Fruit fly (Drosophila melanogaster) whole organism, embryonic: ENCODE results near the gene CG33307.

Experiments
- Abd-B ChIP-seq: fragments of 200-800 bp; sonication (Bioruptor generic); optimal IDR thresholded peaks from 2 replicates; lab custom pipeline; 2018; ENCODE audit warnings: missing biosample characterization, mild to moderate bottlenecking, missing genetic modification characterization, moderate library complexity
- Atf6 ChIP-seq: fragments of 200-800 bp; sonication (Bioruptor generic); IDR thresholded peaks from 2 replicates; pipeline ENCODE4 v1.3.6; 2022; ENCODE audit warnings: missing biosample characterization, missing genetic modification characterization
- CG10321 ChIP-seq: fragments of 200-800 bp; sonication (Bioruptor generic); IDR thresholded peaks from 2 replicates; pipeline ENCODE4 v1.3.6; 2022; ENCODE audit warnings: missing biosample characterization, missing genetic modification characterization
- CG10366 ChIP-seq: fragments of 200-800 bp; sonication (Bioruptor generic); IDR thresholded peaks from 2 replicates; pipeline ENCODE4 v1.3.6; 2022; ENCODE audit warnings: missing biosample characterization, missing genetic modification characterization
- CG10543 ChIP-seq: fragments of 200-800 bp; sonication (Bioruptor generic); optimal IDR thresholded peaks from 3 replicates; lab custom pipeline; 2017; ENCODE audit warnings: missing biosample characterization, mild to moderate bottlenecking, missing genetic modification characterization, moderate library complexity
- CG12659 ChIP-seq: fragments of 200-800 bp; sonication (Bioruptor generic); optimal IDR thresholded peaks from 3 replicates; lab custom pipeline; 2017; ENCODE audit warnings: mild to moderate bottlenecking, missing biosample characterization, missing genetic modification reagents, missing genetic modification characterization
- CG13296 ChIP-seq: fragments of 200-800 bp; sonication (Bioruptor generic); optimal IDR thresholded peaks from 3 replicates; lab custom pipeline; 2018; ENCODE audit warnings: missing biosample characterization, mild to moderate bottlenecking, missing genetic modification characterization
- CG13775 ChIP-seq: fragments of 200-800 bp; sonication (Bioruptor generic); optimal IDR thresholded peaks from 3 replicates; lab custom pipeline; 2017; ENCODE audit warnings: missing biosample characterization, mild to moderate bottlenecking, missing genetic modification characterization
- CG14441 ChIP-seq: fragments of 200-800 bp; sonication (Bioruptor generic); IDR thresholded peaks from 2 replicates; pipeline ENCODE4 v1.3.6; 2022; ENCODE audit warnings: missing biosample characterization, missing genetic modification characterization
- CG1832 ChIP-seq: fragments of 200-800 bp; sonication (Bioruptor generic); optimal IDR thresholded peaks from 2 replicates; lab custom pipeline; 2017; ENCODE audit warnings: missing biosample characterization, mild to moderate bottlenecking, missing genetic modification characterization, inconsistent platforms
- CG2120 ChIP-seq: fragments of 200-800 bp; sonication (Bioruptor generic); optimal IDR thresholded peaks from 3 replicates; lab custom pipeline; 2016; ENCODE audit warnings: missing biosample characterization, missing genetic modification characterization
- CG3065 ChIP-seq: fragments of 200-800 bp; sonication (Bioruptor generic); optimal IDR thresholded peaks from 2 replicates; lab custom pipeline; 2016; ENCODE audit warnings: missing biosample characterization, missing genetic modification characterization
- CG31365 ChIP-seq: fragments of 200-800 bp; sonication (Bioruptor generic); optimal IDR thresholded peaks from 2 replicates; lab custom pipeline; 2018; ENCODE audit warnings: missing biosample characterization, mild to moderate bottlenecking, missing genetic modification characterization
- CG33213 ChIP-seq: fragments of 200-800 bp; sonication (Bioruptor generic); optimal IDR thresholded peaks from 3 replicates; lab custom pipeline; 2016; ENCODE audit warnings: missing biosample characterization, missing genetic modification characterization
- CG4730 ChIP-seq: fragments of 200-800 bp; sonication (Bioruptor generic); IDR thresholded peaks from 2 replicates; pipeline ENCODE4 v1.3.6; 2022; ENCODE audit warnings: missing biosample characterization, missing genetic modification characterization
- CG6791 ChIP-seq: fragments of 200-800 bp; sonication (Bioruptor generic); IDR thresholded peaks from 3 replicates; pipeline ENCODE4 v1.3.6; 2022; ENCODE audit warnings: missing biosample characterization, missing genetic modification characterization; ENCODE audit not compliant: partially characterized antibody
- CG7987 ChIP-seq: fragments of 200-800 bp; sonication (Bioruptor generic); optimal IDR thresholded peaks from 2 replicates; lab custom pipeline; 2018; ENCODE audit warnings: missing biosample characterization, mild to moderate bottlenecking, missing genetic modification characterization, moderate library complexity
- CG9215 ChIP-seq: fragments of 200-800 bp; sonication (Bioruptor generic); IDR thresholded peaks from 2 replicates; pipeline ENCODE4 v1.3.6; 2022; ENCODE audit warnings: missing biosample characterization, missing genetic modification characterization
- CG9817 ChIP-seq: fragments of 200-800 bp; sonication (Bioruptor generic); optimal IDR thresholded peaks from 2 replicates; lab custom pipeline; 2018; ENCODE audit warnings: missing biosample characterization, mild to moderate bottlenecking, missing genetic modification characterization, moderate library complexity
- CkIIα-i1 ChIP-seq: fragments of 200-800 bp; sonication (Bioruptor generic); IDR thresholded peaks from 2 replicates; pipeline ENCODE4 v1.3.6; 2022; ENCODE audit warnings: missing biosample characterization, missing genetic modification characterization
- D ChIP-seq, 2 experiments: fragments of 200-800 bp in 1 of 2; fragments of >200 bp in 1 of 2; sonication (Bioruptor generic) in 1 of 2; optimal IDR thresholded peaks; 2 replicates in 1 of 2; 3 replicates in 1 of 2; lab custom pipeline; 2017; ENCODE audit warnings: mild to moderate bottlenecking in 1 of 2, missing biosample characterization in 1 of 2, missing genetic modification characterization in 1 of 2, missing genetic modification reagents in 1 of 2
- D19A ChIP-seq: fragments of 200-800 bp; optimal IDR thresholded peaks from 3 replicates; lab custom pipeline; 2019; ENCODE audit warnings: missing biosample characterization, mild to moderate bottlenecking, missing genetic modification characterization, moderate library complexity
- Dip3 ChIP-seq: fragments of 200-800 bp; sonication (Bioruptor generic); optimal IDR thresholded peaks from 3 replicates; lab custom pipeline; 2016; ENCODE audit warnings: missing biosample characterization, missing genetic modification characterization
- Dref ChIP-seq: fragments of 200-800 bp; sonication (Bioruptor generic); IDR thresholded peaks from 2 replicates; pipeline ENCODE4 v1.3.6; 2022; ENCODE audit warnings: missing biosample characterization, missing genetic modification characterization
- Elba2 ChIP-seq: fragments of 200-800 bp; sonication (Bioruptor generic); optimal IDR thresholded peaks from 3 replicates; lab custom pipeline; 2016; ENCODE audit warnings: missing biosample characterization, missing genetic modification characterization
- Fer2 ChIP-seq: fragments of 200-800 bp; sonication (Bioruptor generic); optimal IDR thresholded peaks from 2 replicates; lab custom pipeline; 2018; ENCODE audit warnings: missing biosample characterization, mild to moderate bottlenecking, missing genetic modification characterization, moderate library complexity
- HLHmδ ChIP-seq: fragments of 200-800 bp; sonication (Bioruptor generic); optimal IDR thresholded peaks from 2 replicates; lab custom pipeline; 2018; ENCODE audit warnings: missing biosample characterization, mild to moderate bottlenecking, missing genetic modification characterization, moderate library complexity
- Hey ChIP-seq: fragments of 200-800 bp; sonication (Bioruptor generic); optimal IDR thresholded peaks from 3 replicates; lab custom pipeline; 2018; ENCODE audit warnings: missing biosample characterization, mild to moderate bottlenecking, missing genetic modification characterization
- MTF-1 ChIP-seq: fragments of 200-800 bp; sonication (Bioruptor generic); optimal IDR thresholded peaks from 2 replicates; lab custom pipeline; 2018; ENCODE audit warnings: missing biosample characterization, mild to moderate bottlenecking, missing genetic modification characterization, borderline replicate concordance
- Med ChIP-seq: fragments of 200-800 bp; sonication (Bioruptor generic); peaks from one replicate; lab custom pipeline; 2016; ENCODE audit warnings: missing biosample characterization, missing genetic modification characterization, mild to moderate bottlenecking, inconsistent platforms, moderate library complexity
- Oaz ChIP-seq: fragments of 200-800 bp; sonication (Bioruptor generic); IDR thresholded peaks from 2 replicates; pipeline ENCODE4 v1.3.6; 2022; ENCODE audit warnings: missing biosample characterization, missing genetic modification characterization
- Rx ChIP-seq: fragments of 200-800 bp; sonication (Bioruptor generic); IDR thresholded peaks from 2 replicates; pipeline ENCODE4 v1.3.6; 2022; ENCODE audit warnings: missing biosample characterization, missing genetic modification characterization
- amos ChIP-seq: fragments of 200-800 bp; sonication (Bioruptor generic); IDR thresholded peaks from 2 replicates; pipeline ENCODE4 v1.3.6; 2022; ENCODE audit warnings: missing biosample characterization, missing genetic modification characterization; ENCODE audit not compliant: partially characterized antibody
- ase ChIP-seq: fragments of 200-800 bp; sonication (Bioruptor generic); IDR thresholded peaks from 3 replicates; pipeline ENCODE4 v1.3.6; 2022; ENCODE audit warnings: missing biosample characterization, missing genetic modification characterization
- az2 ChIP-seq: fragments of 200-800 bp; sonication (Bioruptor generic); optimal IDR thresholded peaks from 3 replicates; lab custom pipeline; 2016; ENCODE audit warnings: missing biosample characterization, missing genetic modification characterization
- bcd ChIP-seq: fragments of 200-800 bp; sonication (Bioruptor generic); optimal IDR thresholded peaks from 2 replicates; lab custom pipeline; 2017; ENCODE audit warnings: missing biosample characterization, mild to moderate bottlenecking, missing genetic modification characterization
- fu2 ChIP-seq: fragments of 200-800 bp; sonication (Bioruptor generic); optimal IDR thresholded peaks from 2 replicates; lab custom pipeline; 2016; ENCODE audit warnings: missing biosample characterization, missing genetic modification characterization
- gcm2 ChIP-seq: fragments of 200-800 bp; sonication (Bioruptor generic); optimal IDR thresholded peaks from 2 replicates; lab custom pipeline; 2016; ENCODE audit warnings: missing biosample characterization, missing genetic modification characterization
- gt ChIP-seq: fragments of 200-800 bp; sonication (Bioruptor generic); IDR thresholded peaks from 2 replicates; pipeline ENCODE4 v1.3.6; 2022; ENCODE audit warnings: missing biosample characterization, missing genetic modification characterization
- her ChIP-seq: fragments of 200-800 bp; sonication (Bioruptor generic); optimal IDR thresholded peaks from 2 replicates; lab custom pipeline; 2016; ENCODE audit warnings: missing biosample characterization, missing genetic modification characterization
- mld ChIP-seq: fragments of 200-800 bp; sonication (Bioruptor generic); IDR thresholded peaks from 3 replicates; pipeline ENCODE4 v1.3.6; 2022; ENCODE audit warnings: missing biosample characterization, missing genetic modification characterization; ENCODE audit not compliant: partially characterized antibody
- pan ChIP-seq, 4 experiments: fragments of >200 bp in 3 of 4; fragments of 200-800 bp in 1 of 4; sonication (Bioruptor generic) in 1 of 4; optimal IDR thresholded peaks in 3 of 4; IDR thresholded peaks in 1 of 4; 2 replicates each; pipeline versions ENCODE4 v1.3.6 to Lab custom; 2017 to 2022; ENCODE audit warnings: missing biosample characterization in 2 of 4, missing genetic modification characterization in 2 of 4, mixed read lengths in 1 of 4
- pfk ChIP-seq: fragments of 200-800 bp; sonication (Bioruptor generic); optimal IDR thresholded peaks from 2 replicates; lab custom pipeline; 2018; ENCODE audit warnings: missing biosample characterization, mild to moderate bottlenecking, missing genetic modification characterization, moderate library complexity
- phol ChIP-seq: fragments of 200-800 bp; sonication (Bioruptor generic); optimal IDR thresholded peaks from 3 replicates; lab custom pipeline; 2018; ENCODE audit warnings: missing biosample characterization, mild to moderate bottlenecking, missing genetic modification characterization, moderate library complexity
- scrt ChIP-seq: fragments of 200-800 bp; sonication (Bioruptor generic); optimal IDR thresholded peaks from 2 replicates; lab custom pipeline; 2018; ENCODE audit warnings: missing biosample characterization, mild to moderate bottlenecking, missing genetic modification characterization, moderate library complexity
- sens ChIP-seq: fragments of 200-800 bp; sonication (Bioruptor generic); peaks from one replicate; lab custom pipeline; 2016; ENCODE audit warnings: missing biosample characterization, missing genetic modification characterization
- seq ChIP-seq: fragments of 200-800 bp; sonication (Bioruptor generic); IDR thresholded peaks from 2 replicates; pipeline ENCODE4 v1.3.6; 2022; ENCODE audit warnings: missing biosample characterization, missing genetic modification characterization
- sna ChIP-seq: fragments of 200-800 bp; sonication (Bioruptor generic); IDR thresholded peaks from 2 replicates; pipeline ENCODE4 v1.3.6; 2022; ENCODE audit warnings: missing biosample characterization, missing genetic modification characterization; ENCODE audit not compliant: partially characterized antibody
- sob ChIP-seq: fragments of 200-800 bp; sonication (Bioruptor generic); IDR thresholded peaks from 2 replicates; pipeline ENCODE4 v1.3.6; 2022; ENCODE audit warnings: missing biosample characterization, missing genetic modification characterization
- usp ChIP-seq: fragments of >200 bp; optimal IDR thresholded peaks from 2 replicates; lab custom pipeline; 2017; ENCODE audit warnings: missing biosample characterization, missing genetic modification characterization

Gene CG33307

dm6 chr2L:13839744-13840151 lies 1.6 kb downstream of the CG33307 start (continued):
- peak; percentile 83 for TF ChIP-seq bcd (GFP tag; lab: Kevin White, UChicago)
- TF ChIP-seq Hey (tag; lab: Kevin White, UChicago) = no peak
- peak; percentile 15 for TF ChIP-seq Fer2 (tag; lab: Kevin White, UChicago)
- no peak for TF ChIP-seq pan (optimal IDR thresholded peaks at IDR 0.05; lab: Kevin White, UChicago)
- peak in 1 of 2 experiments; percentile 77 for TF ChIP-seq pan (GFP tag; optimal IDR thresholded peaks at IDR 0.05 in 1 of 2, IDR thresholded peaks at IDR 0.05 in 1 of 2)
- peak; percentile 97 for TF ChIP-seq sens (GFP tag; lab: Kevin White, UChicago)
- no peak for TF ChIP-seq HLHmδ
- no peak for TF ChIP-seq gt (GFP tag; lab: Robert Waterston, UW)
- no peak for TF ChIP-seq CG10543 (GFP tag; lab: Kevin White, UChicago)
- peak; percentile 74 for TF ChIP-seq CG2120 (GFP tag; lab: Kevin White, UChicago)
- TF ChIP-seq CG6791 = no peak
- no peak for TF ChIP-seq MTF-1 (GFP tag; lab: Kevin White, UChicago)
- peak; percentile 67 for TF ChIP-seq CG33213 (GFP tag; lab: Kevin White, UChicago)
- peak; percentile 87 for TF ChIP-seq az2 (GFP tag; lab: Kevin White, UChicago)
- TF ChIP-seq Atf6 (GFP tag; lab: Robert Waterston, UW) = peak; percentile 83
- no peak; the same call in 1 of the 2 replicates for TF ChIP-seq CG9215 (GFP tag; lab: Robert Waterston, UW)
- peak; percentile 65; the same call in 1 of the 2 replicates for TF ChIP-seq Oaz (GFP tag; lab: Robert Waterston, UW)
- TF ChIP-seq ase (GFP tag; lab: Robert Waterston, UW) = peak; percentile 53; the same call in 1 of the 3 replicates
- no peak for TF ChIP-seq pfk
- peak; percentile 82 for TF ChIP-seq CG13775
- TF ChIP-seq phol (tag; lab: Kevin White, UChicago) = peak; percentile 88
- no peak for TF ChIP-seq mld (GFP tag; lab: Robert Waterston, UW)
- peak; percentile 53 for TF ChIP-seq her (GFP tag; lab: Kevin White, UChicago)
- TF ChIP-seq sob (GFP tag; lab: Robert Waterston, UW) = peak; percentile 68
- TF ChIP-seq Dref (GFP tag; lab: Robert Waterston, UW) = no peak
- no peak for TF ChIP-seq D (optimal IDR thresholded peaks at IDR 0.05; lab: Kevin White, UChicago)
- TF ChIP-seq D (GFP tag; optimal IDR thresholded peaks at IDR 0.05; lab: Kevin White, UChicago) = peak; percentile 69
- peak; percentile 50 for TF ChIP-seq CG3065 (GFP tag; lab: Kevin White, UChicago)
- no peak for TF ChIP-seq amos (GFP tag; lab: Robert Waterston, UW)
- TF ChIP-seq gcm2 (GFP tag; lab: Kevin White, UChicago) = peak; percentile 40
- TF ChIP-seq usp (GFP tag; lab: Kevin White, UChicago) = no peak
- peak; percentile 68 for TF ChIP-seq Dip3 (GFP tag; lab: Kevin White, UChicago)
- no peak for TF ChIP-seq CG31365 (tag; lab: Kevin White, UChicago)
- TF ChIP-seq Rx = 0 out of 2 replicates have a peak, but pooled peaks have one; percentile 42
- TF ChIP-seq CG9817 = peak; percentile 69
- peak; percentile 88 for TF ChIP-seq CG12659 (GFP tag; lab: Kevin White, UChicago)
- TF ChIP-seq CG13296 (GFP tag; lab: Kevin White, UChicago) = peak; percentile 23
- no peak for TF ChIP-seq sna (GFP tag; lab: Robert Waterston, UW)
- no peak for TF ChIP-seq CkIIα-i1 (GFP tag; lab: Robert Waterston, UW)
- peak; percentile 84 for TF ChIP-seq CG10366
- no peak for TF ChIP-seq CG1832 (GFP tag; lab: Kevin White, UChicago)
- TF ChIP-seq CG4730 (GFP tag; lab: Robert Waterston, UW) = 0 out of 2 replicates have a peak, but pooled peaks have one; percentile 46
- TF ChIP-seq fu2 = peak; percentile 37
- TF ChIP-seq seq (GFP tag; lab: Robert Waterston, UW) = peak; percentile 57
- peak; percentile 85 for TF ChIP-seq D19A
- no peak for TF ChIP-seq CG7987 (GFP tag; lab: Kevin White, UChicago)
- TF ChIP-seq CG10321 (GFP tag; lab: Robert Waterston, UW) = no peak
- peak; percentile 88 for TF ChIP-seq Abd-B (GFP tag; lab: Kevin White, UChicago)
- TF ChIP-seq CG14441 = peak; percentile 72
- TF ChIP-seq Elba2 (GFP tag; lab: Kevin White, UChicago) = no peak
- TF ChIP-seq Med = peak; percentile 95
- TF ChIP-seq scrt (GFP tag; lab: Kevin White, UChicago) = peak; percentile 53
